Fruit fly (Drosophila melanogaster) whole organism, embryonic: Measurements from ENCODE around the gene Cdk1.

Source experiments
- Aef1 ChIP-seq: fragments of 200-800 bp; sonication (Bioruptor generic); IDR thresholded peaks from 3 replicates; pipeline ENCODE4 v1.3.6; 2022; ENCODE audit warnings: missing biosample characterization, missing genetic modification characterization
- CG11085 ChIP-seq: fragments of 200-800 bp; sonication (Bioruptor generic); IDR thresholded peaks from 2 replicates; pipeline ENCODE4 v1.3.6; 2022; ENCODE audit warnings: missing biosample characterization, missing genetic modification characterization
- CG13287 ChIP-seq: fragments of 200-800 bp; sonication (Bioruptor generic); IDR thresholded peaks from 2 replicates; pipeline ENCODE4 v1.3.6; 2022; ENCODE audit warnings: missing biosample characterization, missing genetic modification characterization; ENCODE audit not compliant: partially characterized antibody
- CG15011 ChIP-seq: fragments of 200-800 bp; sonication (Bioruptor generic); optimal IDR thresholded peaks from 3 replicates; lab custom pipeline; 2018; ENCODE audit warnings: missing biosample characterization, mild to moderate bottlenecking, missing genetic modification characterization
- CG15479 ChIP-seq: fragments of 200-800 bp; sonication (Bioruptor generic); optimal IDR thresholded peaks from 3 replicates; lab custom pipeline; 2019; ENCODE audit warnings: missing biosample characterization, mild to moderate bottlenecking, missing genetic modification characterization, moderate library complexity
- CG15514 ChIP-seq: fragments of 200-800 bp; sonication (Bioruptor generic); optimal IDR thresholded peaks from 3 replicates; lab custom pipeline; 2017; ENCODE audit warnings: missing biosample characterization, missing genetic modification characterization, mild to moderate bottlenecking, moderate library complexity, missing genetic modification reagents
- CG1603 ChIP-seq: fragments of 200-800 bp; sonication (Bioruptor generic); optimal IDR thresholded peaks from 2 replicates; lab custom pipeline; 2019; ENCODE audit warnings: missing biosample characterization, mild to moderate bottlenecking, missing genetic modification characterization, moderate library complexity
- CG1792 ChIP-seq: fragments of 200-800 bp; sonication (Bioruptor generic); optimal IDR thresholded peaks from 2 replicates; lab custom pipeline; 2016; ENCODE audit warnings: missing biosample characterization, missing genetic modification characterization
- CG18011 ChIP-seq: fragments of 200-800 bp; sonication (Bioruptor generic); optimal IDR thresholded peaks from 2 replicates; lab custom pipeline; 2017; ENCODE audit warnings: missing biosample characterization, missing genetic modification characterization, mild to moderate bottlenecking, moderate library complexity, missing genotype
- CG3163 ChIP-seq: fragments of 200-800 bp; sonication (Bioruptor generic); optimal IDR thresholded peaks from 3 replicates; lab custom pipeline; 2016; ENCODE audit warnings: missing biosample characterization, missing genetic modification characterization
- CG34376 ChIP-seq: fragments of 200-800 bp; sonication (Bioruptor generic); optimal IDR thresholded peaks from 2 replicates; lab custom pipeline; 2018; ENCODE audit warnings: missing biosample characterization, mild to moderate bottlenecking, missing genetic modification characterization
- CG4707 ChIP-seq: fragments of 200-800 bp; sonication (Bioruptor generic); optimal IDR thresholded peaks from 2 replicates; lab custom pipeline; 2018; ENCODE audit warnings: missing biosample characterization, mild to moderate bottlenecking, missing genetic modification characterization, moderate library complexity
- CG7271 ChIP-seq: fragments of 200-800 bp; sonication (Bioruptor generic); optimal IDR thresholded peaks from 2 replicates; lab custom pipeline; 2018; ENCODE audit warnings: missing biosample characterization, mild to moderate bottlenecking, missing genetic modification characterization, moderate library complexity
- CG7357 ChIP-seq: fragments of 200-800 bp; sonication (Bioruptor generic); IDR thresholded peaks from 3 replicates; pipeline ENCODE4 v1.3.6; 2022; ENCODE audit warnings: missing biosample characterization, missing genetic modification characterization
- CG7839 ChIP-seq: fragments of 200-800 bp; sonication (Bioruptor generic); optimal IDR thresholded peaks from 3 replicates; lab custom pipeline; 2018; ENCODE audit warnings: missing biosample characterization, mild to moderate bottlenecking, missing genetic modification characterization, moderate library complexity
- CG8388 ChIP-seq: fragments of 200-800 bp; sonication (Bioruptor generic); optimal IDR thresholded peaks from 2 replicates; lab custom pipeline; 2019; ENCODE audit warnings: missing biosample characterization, mild to moderate bottlenecking, missing genetic modification characterization, moderate library complexity
- CG9797 ChIP-seq: fragments of 200-800 bp; sonication (Bioruptor generic); optimal IDR thresholded peaks from 3 replicates; lab custom pipeline; 2018; ENCODE audit warnings: missing biosample characterization, mild to moderate bottlenecking, missing genetic modification characterization
- Camta ChIP-seq: fragments of 200-800 bp; sonication (Bioruptor generic); optimal IDR thresholded peaks from 2 replicates; lab custom pipeline; 2016; ENCODE audit warnings: missing biosample characterization, missing genetic modification characterization
- D ChIP-seq, 2 experiments: fragments of 200-800 bp in 1 of 2; fragments of >200 bp in 1 of 2; sonication (Bioruptor generic) in 1 of 2; optimal IDR thresholded peaks; 2 replicates in 1 of 2; 3 replicates in 1 of 2; lab custom pipeline; 2017; ENCODE audit warnings: mild to moderate bottlenecking in 1 of 2, missing biosample characterization in 1 of 2, missing genetic modification characterization in 1 of 2, missing genetic modification reagents in 1 of 2
- D19A ChIP-seq: fragments of 200-800 bp; optimal IDR thresholded peaks from 3 replicates; lab custom pipeline; 2019; ENCODE audit warnings: missing biosample characterization, mild to moderate bottlenecking, missing genetic modification characterization, moderate library complexity
- Dll ChIP-seq: fragments of 200-800 bp; sonication (Bioruptor generic); IDR thresholded peaks from 4 replicates; pipeline ENCODE4 v1.3.6; 2022; ENCODE audit warnings: missing biosample characterization, missing genetic modification characterization; ENCODE audit not compliant: partially characterized antibody
- Dp ChIP-seq: fragments of 200-800 bp; sonication (Bioruptor generic); optimal IDR thresholded peaks from 2 replicates; lab custom pipeline; 2018; ENCODE audit warnings: missing biosample characterization, mild to moderate bottlenecking, missing genetic modification characterization, moderate library complexity
- Fer1 ChIP-seq: fragments of 200-800 bp; sonication (Bioruptor generic); optimal IDR thresholded peaks from 2 replicates; lab custom pipeline; 2017; ENCODE audit warnings: missing biosample characterization, mild to moderate bottlenecking, missing genetic modification characterization
- Gsc ChIP-seq: fragments of 200-800 bp; sonication (Bioruptor generic); IDR thresholded peaks from 2 replicates; pipeline ENCODE4 v1.3.6; 2022; ENCODE audit warnings: missing biosample characterization, missing genetic modification characterization
- Jarid2 ChIP-seq: fragments of 200-800 bp; sonication (Bioruptor generic); optimal IDR thresholded peaks from 3 replicates; lab custom pipeline; 2017; ENCODE audit warnings: mild to moderate bottlenecking, missing biosample characterization, missing genetic modification reagents, missing genetic modification characterization
- Lim3 ChIP-seq: fragments of 200-800 bp; sonication (Bioruptor generic); IDR thresholded peaks from 2 replicates; pipeline ENCODE4 v1.3.6; 2022; ENCODE audit warnings: missing biosample characterization, missing genetic modification characterization
- Meics ChIP-seq: fragments of 200-800 bp; sonication (Bioruptor generic); optimal IDR thresholded peaks from 2 replicates; lab custom pipeline; 2017; ENCODE audit warnings: missing biosample characterization, mild to moderate bottlenecking, missing genetic modification characterization
- Mrtf ChIP-seq: fragments of 200-800 bp; sonication (Bioruptor generic); IDR thresholded peaks from 3 replicates; pipeline ENCODE4 v1.3.6; 2022; ENCODE audit warnings: missing biosample characterization, missing genetic modification characterization
- Stat92E ChIP-seq, 3 experiments: fragments of >200 bp in 2 of 3; fragments of 200-800 bp in 1 of 3; sonication (Bioruptor generic) in 1 of 3; optimal IDR thresholded peaks; 2 replicates each; lab custom pipeline; 2017 to 2019; ENCODE audit warnings: missing biosample characterization in 3 of 3, missing genetic modification characterization in 3 of 3, mild to moderate bottlenecking in 1 of 3, moderate library complexity in 1 of 3
- YL-1 ChIP-seq: fragments of 200-800 bp; sonication (Bioruptor generic); optimal IDR thresholded peaks from 3 replicates; lab custom pipeline; 2017; ENCODE audit warnings: missing biosample characterization, mild to moderate bottlenecking, missing genetic modification characterization
- bsh ChIP-seq, 2 experiments: fragments of 200-800 bp; sonication (Bioruptor generic); optimal IDR thresholded peaks; 2 replicates each; lab custom pipeline; 2017 to 2018; ENCODE audit warnings: mild to moderate bottlenecking in 2 of 2, missing biosample characterization in 2 of 2, missing genetic modification characterization in 2 of 2, moderate library complexity in 1 of 2
- cato ChIP-seq: fragments of 200-800 bp; sonication (Bioruptor generic); optimal IDR thresholded peaks from 2 replicates; lab custom pipeline; 2016; ENCODE audit warnings: missing biosample characterization, missing genetic modification characterization, borderline replicate concordance
- croc ChIP-seq: fragments of 200-800 bp; sonication (Bioruptor generic); conservative IDR thresholded peaks from 3 replicates; pipeline ENCODE4 v1.3.6; 2022; ENCODE audit warnings: missing biosample characterization, missing genetic modification characterization
- gcm2 ChIP-seq: fragments of 200-800 bp; sonication (Bioruptor generic); optimal IDR thresholded peaks from 2 replicates; lab custom pipeline; 2016; ENCODE audit warnings: missing biosample characterization, missing genetic modification characterization
- gem ChIP-seq: fragments of 200-800 bp; sonication (Bioruptor generic); optimal IDR thresholded peaks from 2 replicates; lab custom pipeline; 2019; ENCODE audit warnings: missing biosample characterization, mild to moderate bottlenecking, missing genetic modification characterization, moderate library complexity
- ken ChIP-seq: fragments of 200-800 bp; sonication (Bioruptor generic); IDR thresholded peaks from 3 replicates; pipeline ENCODE4 v1.3.6; 2022; ENCODE audit warnings: missing biosample characterization, missing genetic modification characterization
- kni ChIP-seq: fragments of 200-800 bp; sonication (Bioruptor generic); optimal IDR thresholded peaks from 3 replicates; lab custom pipeline; 2017; ENCODE audit warnings: mild to moderate bottlenecking, missing biosample characterization, missing genetic modification reagents, missing genetic modification characterization
- onecut ChIP-seq: fragments of 200-800 bp; sonication (Bioruptor generic); IDR thresholded peaks from 2 replicates; pipeline ENCODE4 v1.3.6; 2022; ENCODE audit warnings: missing biosample characterization, missing genetic modification characterization
- row ChIP-seq: fragments of 200-800 bp; sonication (Bioruptor generic); IDR thresholded peaks from 3 replicates; pipeline ENCODE4 v1.3.6; 2022; ENCODE audit warnings: missing biosample characterization, missing genetic modification characterization
- sqz ChIP-seq: fragments of 200-800 bp; sonication (Bioruptor generic); optimal IDR thresholded peaks from 3 replicates; lab custom pipeline; 2018; ENCODE audit warnings: missing biosample characterization, mild to moderate bottlenecking, missing genetic modification characterization
- tll ChIP-seq, 2 experiments: fragments of 200-800 bp in 1 of 2; fragments of >200 bp in 1 of 2; sonication (Bioruptor generic) in 1 of 2; optimal IDR thresholded peaks; 2 replicates each; lab custom pipeline; 2017 to 2019; ENCODE audit warnings: missing biosample characterization in 2 of 2, missing genetic modification characterization in 2 of 2, mild to moderate bottlenecking in 1 of 2, moderate library complexity in 1 of 2
- tna ChIP-seq: fragments of 200-800 bp; sonication (Bioruptor generic); IDR thresholded peaks from 2 replicates; pipeline ENCODE4 v1.3.6; 2022; ENCODE audit warnings: missing biosample characterization, missing genetic modification characterization; ENCODE audit not compliant: partially characterized antibody
- trem ChIP-seq: fragments of 200-800 bp; optimal IDR thresholded peaks from 3 replicates; lab custom pipeline; 2019; ENCODE audit warnings: missing biosample characterization, mild to moderate bottlenecking, missing genetic modification characterization, moderate library complexity
- trh ChIP-seq: fragments of 200-800 bp; sonication (Bioruptor generic); optimal IDR thresholded peaks from 2 replicates; lab custom pipeline; 2016; ENCODE audit warnings: missing biosample characterization, missing genetic modification characterization
- tup ChIP-seq: fragments of 200-800 bp; sonication (Bioruptor generic); optimal IDR thresholded peaks from 2 replicates; lab custom pipeline; 2016; ENCODE audit warnings: missing biosample characterization, mild to moderate bottlenecking, missing genetic modification characterization, moderate library complexity
- unpg ChIP-seq: fragments of 200-800 bp; sonication (Bioruptor generic); optimal IDR thresholded peaks from 3 replicates; lab custom pipeline; 2018; ENCODE audit warnings: missing biosample characterization, mild to moderate bottlenecking, missing genetic modification characterization, moderate library complexity
- vvl ChIP-seq: fragments of 200-800 bp; sonication (Bioruptor generic); IDR thresholded peaks from 2 replicates; pipeline ENCODE4 v1.3.6; 2022; ENCODE audit warnings: missing biosample characterization, missing genetic modification characterization
- zfh1 ChIP-seq: fragments of 200-800 bp; sonication (Bioruptor generic); IDR thresholded peaks from 3 replicates; pipeline ENCODE4 v1.3.6; 2022; ENCODE audit warnings: missing biosample characterization, missing genetic modification characterization

Gene Cdk1

dm6 chr2L:10339212-10339721, 46.8 kb downstream of the Cdk1 start, which contains the start of gene SamDC (continued):
- TF ChIP-seq sqz (GFP tag; lab: Kevin White, UChicago): no peak
- no peak for TF ChIP-seq CG3163 (GFP tag; lab: Kevin White, UChicago)
- TF ChIP-seq CG15479: no peak
- no peak for TF ChIP-seq CG11085
- TF ChIP-seq CG7357: peak; percentile 96
- TF ChIP-seq Stat92E (GFP tag; optimal IDR thresholded peaks at IDR 0.05; lab: Kevin White, UChicago): peak in 2 of 3 experiments; percentile 12 to 85
- peak; percentile 37; the same call in 1 of the 3 replicates for TF ChIP-seq zfh1
- peak; percentile 71 for TF ChIP-seq CG34376
- TF ChIP-seq CG1603 (tag; lab: Kevin White, UChicago): peak; percentile 79
- TF ChIP-seq CG15011 (GFP tag; lab: Kevin White, UChicago): no peak
- TF ChIP-seq tup (GFP tag; lab: Kevin White, UChicago): no peak
- TF ChIP-seq trh (GFP tag; lab: Kevin White, UChicago): no peak
- peak; percentile 24; the same call in 1 of the 3 replicates for TF ChIP-seq Aef1
- no peak for TF ChIP-seq cato (GFP tag; lab: Kevin White, UChicago)
- no peak for TF ChIP-seq croc (GFP tag; lab: Robert Waterston, UW)
- TF ChIP-seq vvl (GFP tag; lab: Robert Waterston, UW): peak; percentile 75
- no peak for TF ChIP-seq D (optimal IDR thresholded peaks at IDR 0.05; lab: Kevin White, UChicago)
- no peak for TF ChIP-seq D (GFP tag; optimal IDR thresholded peaks at IDR 0.05; lab: Kevin White, UChicago)
- TF ChIP-seq Lim3 (GFP tag; lab: Robert Waterston, UW): no peak
- peak; percentile 76 for TF ChIP-seq gem (tag; lab: Kevin White, UChicago)
- no peak for TF ChIP-seq gcm2 (GFP tag; lab: Kevin White, UChicago)
- TF ChIP-seq Dp (GFP tag; lab: Kevin White, UChicago): peak; percentile 17
- peak; percentile 90 for TF ChIP-seq row
- peak; percentile 8 for TF ChIP-seq CG4707 (GFP tag; lab: Kevin White, UChicago)
- TF ChIP-seq Camta (GFP tag; lab: Kevin White, UChicago): no peak
- peak; percentile 61 for TF ChIP-seq YL-1 (GFP tag; lab: Kevin White, UChicago)
- no peak for TF ChIP-seq CG7271 (tag; lab: Kevin White, UChicago)
- peak; percentile 45 for TF ChIP-seq trem (tag; lab: Kevin White, UChicago)
- peak; percentile 57 for TF ChIP-seq unpg
- TF ChIP-seq CG8388 (GFP tag; lab: Kevin White, UChicago): peak; percentile 99
- TF ChIP-seq Dll (GFP tag; lab: Robert Waterston, UW): peak; percentile 77
- peak; percentile 52 for TF ChIP-seq CG7839 (tag; lab: Kevin White, UChicago)
- TF ChIP-seq Fer1: peak; percentile 44
- TF ChIP-seq CG9797: peak; percentile 44
- no peak for TF ChIP-seq CG1792 (GFP tag; lab: Kevin White, UChicago)
- TF ChIP-seq tll (GFP tag; optimal IDR thresholded peaks at IDR 0.05; lab: Kevin White, UChicago): no peak
- TF ChIP-seq Meics: peak; percentile 25
- peak; percentile 79 for TF ChIP-seq CG13287
- no peak for TF ChIP-seq ken (GFP tag; lab: Robert Waterston, UW)
- no peak for TF ChIP-seq Gsc (GFP tag; lab: Robert Waterston, UW)
- peak; percentile 77 for TF ChIP-seq tna (GFP tag; lab: Robert Waterston, UW)
- TF ChIP-seq D19A (tag; lab: Kevin White, UChicago): peak; percentile 55
- no peak for TF ChIP-seq Mrtf
- no peak for TF ChIP-seq CG18011 (GFP tag; lab: Kevin White, UChicago)
- TF ChIP-seq CG15514 (GFP tag; lab: Kevin White, UChicago): peak; percentile 80
- TF ChIP-seq kni (GFP tag; lab: Kevin White, UChicago): no peak
- TF ChIP-seq bsh (GFP tag; optimal IDR thresholded peaks at IDR 0.05; lab: Kevin White, UChicago): peak in 1 of 2 experiments; percentile 49
- 0 out of 2 replicates have a peak, but pooled peaks have one; percentile 26 for TF ChIP-seq onecut (GFP tag; lab: Robert Waterston, UW)
- TF ChIP-seq Jarid2 (GFP tag; lab: Kevin White, UChicago): no peak
